Fruit fly (Drosophila melanogaster): Measurements from ENCODE around the gene Gba1a.

Gene Gba1a

DNA sequence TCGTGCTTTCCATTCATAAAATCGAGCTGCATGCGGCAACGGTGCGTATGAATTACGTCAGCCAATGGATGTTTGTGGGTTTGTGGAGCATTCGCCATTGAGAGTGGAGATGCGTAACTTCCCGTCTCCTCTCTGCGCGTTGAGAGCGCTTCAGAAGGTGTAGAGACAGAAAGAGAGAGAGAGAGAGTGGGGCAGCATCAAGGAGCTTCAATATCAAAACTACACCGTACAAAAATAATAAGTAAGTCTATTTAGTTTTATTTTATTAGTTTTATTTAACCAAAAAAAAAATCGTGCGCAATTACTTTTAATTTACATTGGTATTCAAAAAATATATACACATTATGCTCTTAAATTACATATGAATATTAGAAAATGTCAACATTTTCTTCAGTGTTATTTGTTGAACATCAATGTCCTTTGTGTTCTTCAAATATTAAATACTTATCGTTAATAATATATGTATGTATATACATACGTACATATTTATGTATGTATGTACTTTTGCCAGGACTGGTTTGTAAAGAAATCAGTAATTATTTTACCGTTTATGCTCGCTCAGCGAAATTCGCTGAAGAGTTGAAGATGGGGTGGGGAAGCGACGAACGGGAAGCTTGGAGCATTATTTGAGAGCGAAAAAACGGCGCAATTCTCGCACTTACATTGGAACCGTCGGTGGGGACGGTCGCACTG, 22.4 kb downstream of the Gba1a start, which contains the start of gene CG10365:
TSS of gene CG10365 (plus strand) at position 652 of the 693 bp plus-strand sequence.
- TF ChIP-seq CG8632 (GFP tag; optimal IDR thresholded peaks at IDR 0.05) (peak; percentile 97), CG11902 (GFP tag; optimal IDR thresholded peaks at IDR 0.05) (peak; percentile 66), Eip78C (GFP tag) (peak; percentile 98), net (GFP tag; optimal IDR thresholded peaks at IDR 0.05) (peak; percentile 89), Blimp-1 (GFP tag; optimal IDR thresholded peaks at IDR 0.05) (peak; percentile 59), spab (GFP tag; optimal IDR thresholded peaks at IDR 0.05) (peak; percentile 81), Hr38 (GFP tag; optimal IDR thresholded peaks at IDR 0.05) (no peak), pdm3 (GFP tag; optimal IDR thresholded peaks at IDR 0.05) (peak; percentile 79), Sox102F (GFP tag; optimal IDR thresholded peaks at IDR 0.05) (peak; percentile 68), CG6276 (GFP tag; optimal IDR thresholded peaks at IDR 0.05) (peak; percentile 89), CG16779 (tag; optimal IDR thresholded peaks at IDR 0.05) (peak; percentile 67), Sox15 (GFP tag; optimal IDR thresholded peaks at IDR 0.05) (peak; percentile 75), CG3032 (tag; optimal IDR thresholded peaks at IDR 0.05) (peak; percentile 89), OdsH (GFP tag; optimal IDR thresholded peaks at IDR 0.05) (peak; percentile 90), vri (GFP tag; optimal IDR thresholded peaks at IDR 0.05) (peak; percentile 92), CG34406 (GFP tag; optimal IDR thresholded peaks at IDR 0.05) (peak; percentile 96), CG10631 (GFP tag; optimal IDR thresholded peaks at IDR 0.05) (peak; percentile 93), eg (GFP tag; IDR thresholded peaks at IDR 0.05) (peak; percentile 95), Ets21C (GFP tag; optimal IDR thresholded peaks at IDR 0.05) (no peak), Met (GFP tag; optimal IDR thresholded peaks at IDR 0.05) (peak; percentile 84), ss (GFP tag; optimal IDR thresholded peaks at IDR 0.05) (peak; percentile 83 to 86), CG9139 (GFP tag; optimal IDR thresholded peaks at IDR 0.05) (peak; percentile 55), esn (GFP tag; optimal IDR thresholded peaks at IDR 0.05) (peak; percentile 92), CG11762 (GFP tag; optimal IDR thresholded peaks at IDR 0.05; ENCODE audit: insufficient read depth) (peak; percentile 89), CG1621 (tag; optimal IDR thresholded peaks at IDR 0.05) (peak; percentile 54), Sox14 (GFP tag; optimal IDR thresholded peaks at IDR 0.05) (peak; percentile 57), CG6854 (GFP tag; optimal IDR thresholded peaks at IDR 0.05) (peak; percentile 14), CG6808 (GFP tag; optimal IDR thresholded peaks at IDR 0.05) (peak; percentile 77), Hr4 (GFP tag; optimal IDR thresholded peaks at IDR 0.05) (peak; percentile 80), topi (GFP tag; optimal IDR thresholded peaks at IDR 0.05) (peak; percentile 74), fd85E (GFP tag; optimal IDR thresholded peaks at IDR 0.05) (peak; percentile 81), fd59A (GFP tag; optimal IDR thresholded peaks at IDR 0.05) (peak; percentile 64), CG4318 (GFP tag; optimal IDR thresholded peaks at IDR 0.05) (peak; percentile 84), salr (GFP tag; optimal IDR thresholded peaks at IDR 0.05) (peak in 1 of 2 experiments; percentile 94), achi (GFP tag; optimal IDR thresholded peaks at IDR 0.05) (peak; percentile 92), Eip75B (GFP tag; optimal IDR thresholded peaks at IDR 0.05) (peak; percentile 80), CG8319 (GFP tag; optimal IDR thresholded peaks at IDR 0.05) (peak; percentile 79), CG8119 (GFP tag; IDR thresholded peaks at IDR 0.05) (peak; percentile 97), Eip93F (GFP tag; optimal IDR thresholded peaks at IDR 0.05) (peak; percentile 44), Smox (GFP tag; optimal IDR thresholded peaks at IDR 0.05) (peak; percentile 87), svp (GFP tag) (peak; percentile 91), Gug (GFP tag; IDR thresholded peaks at IDR 0.05) (peak; percentile 88), acj6 (GFP tag; optimal IDR thresholded peaks at IDR 0.05) (peak; percentile 89), Lpt (GFP tag; optimal IDR thresholded peaks at IDR 0.05) (peak; percentile 87), dac (GFP tag; optimal IDR thresholded peaks at IDR 0.05) (peak; percentile 7), CG7368 (GFP tag; optimal IDR thresholded peaks at IDR 0.05) (peak; percentile 89), CG32006 (GFP tag; optimal IDR thresholded peaks at IDR 0.05) (peak; percentile 93), CG11294 (GFP tag; IDR thresholded peaks at IDR 0.05) (peak; percentile 77; the same call in 1 of the 2 replicates), fkh (GFP tag; optimal IDR thresholded peaks at IDR 0.05) (no peak), Ets96B (tag; optimal IDR thresholded peaks at IDR 0.05) (peak; percentile 90), Hr39 (GFP tag; optimal IDR thresholded peaks at IDR 0.05) (peak; percentile 32)

Data from whole organism, prepupa.